Fruit fly (Drosophila melanogaster): ENCODE results near the gene Bicra.

Bicra gene

dm6 chr3R:29038960-29039581 lies 23.8 kb upstream of the Bicra start, which contains the start of the genes Slu7 and Pkc98E:
Gene Slu7 (minus strand): TSS chr3R:29039071.
Gene Pkc98E (plus strand): TSS chr3R:29039156.
- no peak for TF ChIP-seq CG8301 (tag; optimal IDR thresholded peaks at IDR 0.05)
- no peak for TF ChIP-seq CG34367 (tag; optimal IDR thresholded peaks at IDR 0.05)
- TF ChIP-seq Snoo (tag; optimal IDR thresholded peaks at IDR 0.05): peak; percentile 43
- no peak for TF ChIP-seq fd96Ca (GFP tag; IDR thresholded peaks at IDR 0.05)
- peak; percentile 49; the same call in 1 of the 2 replicates for TF ChIP-seq CG32121 (GFP tag; IDR thresholded peaks at IDR 0.05)
- peak; percentile 46 for TF ChIP-seq Ets98B (GFP tag; IDR thresholded peaks at IDR 0.05)
- TF ChIP-seq Pif1B (GFP tag; optimal IDR thresholded peaks at IDR 0.05): no peak
- no peak for TF ChIP-seq CG12605 (GFP tag; IDR thresholded peaks at IDR 0.05)
- TF ChIP-seq CG15710 (tag; optimal IDR thresholded peaks at IDR 0.05): peak; percentile 30
- no peak for TF ChIP-seq rn (GFP tag; IDR thresholded peaks at IDR 0.05)
- peak; percentile 40; the same call in 2 of the 3 replicates for TF ChIP-seq CG4496 (GFP tag; IDR thresholded peaks at IDR 0.05)
- no peak for TF ChIP-seq CG10348 (GFP tag; IDR thresholded peaks at IDR 0.05)
- TF ChIP-seq CG17806 (tag; optimal IDR thresholded peaks at IDR 0.05): no peak
- no peak for TF ChIP-seq CG9948 (tag; optimal IDR thresholded peaks at IDR 0.05)
- TF ChIP-seq CG14655 (GFP tag; optimal IDR thresholded peaks at IDR 0.05): peak; percentile 4
- TF ChIP-seq EcR (GFP tag; optimal IDR thresholded peaks at IDR 0.05): peak; percentile 38
- TF ChIP-seq D1 (tag; optimal IDR thresholded peaks at IDR 0.05): no peak
- peak; percentile 46 for TF ChIP-seq CG8159 (tag; optimal IDR thresholded peaks at IDR 0.05)
- TF ChIP-seq CG13204 (GFP tag; optimal IDR thresholded peaks at IDR 0.05): no peak
- TF ChIP-seq gl (tag; optimal IDR thresholded peaks at IDR 0.05): no peak

- TF ChIP-seq CG8301 (tag; optimal IDR thresholded peaks at IDR 0.05) (no peak), CG4496 (GFP tag; IDR thresholded peaks at IDR 0.05) (peak; percentile 59; the same call in 2 of the 3 replicates), CG32121 (GFP tag; IDR thresholded peaks at IDR 0.05) (peak; percentile 53; the same call in 1 of the 2 replicates), EcR (GFP tag; optimal IDR thresholded peaks at IDR 0.05) (no peak), Pif1A (GFP tag; optimal IDR thresholded peaks at IDR 0.05) (peak; percentile 55), CG13204 (GFP tag; optimal IDR thresholded peaks at IDR 0.05) (no peak), fd96Ca (GFP tag; IDR thresholded peaks at IDR 0.05) (peak; percentile 12; the same call in 1 of the 3 replicates), Pif1B (GFP tag; optimal IDR thresholded peaks at IDR 0.05) (peak; percentile 19), D1 (tag; optimal IDR thresholded peaks at IDR 0.05) (no peak), Ets98B (GFP tag; IDR thresholded peaks at IDR 0.05) (peak; percentile 37; the same call in 1 of the 2 replicates), CG34367 (tag; optimal IDR thresholded peaks at IDR 0.05) (no peak), CG10348 (GFP tag; IDR thresholded peaks at IDR 0.05) (no peak), CG9948 (tag; optimal IDR thresholded peaks at IDR 0.05) (no peak), CG14655 (GFP tag; optimal IDR thresholded peaks at IDR 0.05) (no peak), rn (GFP tag; IDR thresholded peaks at IDR 0.05) (no peak), CG17806 (tag; optimal IDR thresholded peaks at IDR 0.05) (no peak), CG15710 (tag; optimal IDR thresholded peaks at IDR 0.05) (no peak), gl (tag; optimal IDR thresholded peaks at IDR 0.05) (no peak), CG12605 (GFP tag; IDR thresholded peaks at IDR 0.05) (no peak), CG8159 (tag; optimal IDR thresholded peaks at IDR 0.05) (no peak), Snoo (tag; optimal IDR thresholded peaks at IDR 0.05) (peak; percentile 25)
Measured at dm6 chr3R:29039704-29040430, 23.0 kb upstream of the Bicra start.

- TF ChIP-seq CG10348 (GFP tag; IDR thresholded peaks at IDR 0.05) (no peak), CG15710 (tag; optimal IDR thresholded peaks at IDR 0.05) (peak; percentile 57), CG34367 (tag; optimal IDR thresholded peaks at IDR 0.05) (no peak), Ets98B (GFP tag; IDR thresholded peaks at IDR 0.05) (peak; percentile 44), EcR (GFP tag; optimal IDR thresholded peaks at IDR 0.05) (peak; percentile 70), Pif1A (GFP tag; optimal IDR thresholded peaks at IDR 0.05) (no peak), CG14655 (GFP tag; optimal IDR thresholded peaks at IDR 0.05) (no peak), CG32121 (GFP tag; IDR thresholded peaks at IDR 0.05) (peak; percentile 44; the same call in 1 of the 2 replicates), CG17806 (tag; optimal IDR thresholded peaks at IDR 0.05) (peak; percentile 44), fd96Ca (GFP tag; IDR thresholded peaks at IDR 0.05) (0 out of 3 replicates have a peak, but pooled peaks have one; percentile 37), CG12605 (GFP tag; IDR thresholded peaks at IDR 0.05) (peak; percentile 47; the same call in 1 of the 2 replicates), CG13204 (GFP tag; optimal IDR thresholded peaks at IDR 0.05) (no peak)
Measured at dm6 chr3R:29040526-29041195, 22.2 kb upstream of the Bicra start.

- TF ChIP-seq EcR (GFP tag; optimal IDR thresholded peaks at IDR 0.05): no peak
Measured at dm6 chr3R:29049055-29049722, 13.7 kb upstream of the Bicra start, which contains the start of gene CG11837. Gene CG11837 (plus strand): TSS chr3R:29049493.

dm6 chr3R:29050756-29051155 lies 12.1 kb upstream of the Bicra start, which contains the start of gene CG11841:
Gene CG11841 (plus strand): TSS chr3R:29051056.
- TF ChIP-seq CG4496 (GFP tag; IDR thresholded peaks at IDR 0.05) (no peak), CG34367 (tag; optimal IDR thresholded peaks at IDR 0.05) (no peak), Pif1A (GFP tag; optimal IDR thresholded peaks at IDR 0.05) (no peak), CG17806 (tag; optimal IDR thresholded peaks at IDR 0.05) (no peak), Snoo (tag; optimal IDR thresholded peaks at IDR 0.05) (no peak), CG8159 (tag; optimal IDR thresholded peaks at IDR 0.05) (no peak), CG8301 (tag; optimal IDR thresholded peaks at IDR 0.05) (no peak), CG14655 (GFP tag; optimal IDR thresholded peaks at IDR 0.05) (no peak), CG12605 (GFP tag; IDR thresholded peaks at IDR 0.05) (no peak), CG10348 (GFP tag; IDR thresholded peaks at IDR 0.05) (no peak), CG13204 (GFP tag; optimal IDR thresholded peaks at IDR 0.05) (no peak), gl (tag; optimal IDR thresholded peaks at IDR 0.05) (no peak), D1 (tag; optimal IDR thresholded peaks at IDR 0.05) (no peak), Pif1B (GFP tag; optimal IDR thresholded peaks at IDR 0.05) (no peak)
